Fruit fly (Drosophila melanogaster): ENCODE data around the gene CG42481.

Gene CG42481

DNA sequence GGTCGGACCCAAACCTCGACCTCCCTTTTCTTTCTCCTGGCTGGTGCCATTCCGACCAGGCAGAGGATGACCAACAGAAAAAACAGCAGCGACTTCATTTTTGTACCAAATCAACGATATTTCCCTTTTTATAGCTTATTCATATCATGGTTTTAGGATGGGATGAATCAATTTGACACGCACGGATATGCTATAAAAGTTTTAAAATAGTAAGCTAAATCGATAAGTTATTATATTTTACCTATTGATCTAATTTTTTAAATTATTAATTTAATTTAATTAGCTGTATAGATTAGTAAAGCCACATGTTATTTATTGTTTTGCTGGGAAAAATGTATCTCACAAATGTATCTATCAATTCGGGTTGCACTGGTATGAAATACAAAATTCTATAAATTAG lies at the start of gene CG42481:
Gene CG42481 (minus strand): TSS at position 101 of the 400 bp plus-strand sequence.
- TF ChIP-seq sim (GFP tag; IDR thresholded peaks at IDR 0.05) (no peak), Hr3 (GFP tag; optimal IDR thresholded peaks at IDR 0.05) (no peak), CG3407 (GFP tag; optimal IDR thresholded peaks at IDR 0.05) (no peak), vfl (GFP tag; optimal IDR thresholded peaks at IDR 0.05) (no peak), pros (GFP tag; optimal IDR thresholded peaks at IDR 0.05) (no peak), CG5953 (GFP tag; IDR thresholded peaks at IDR 0.05) (no peak), CG34224 (GFP tag; IDR thresholded peaks at IDR 0.05; ENCODE audit: partially characterized antibody) (no peak), Chrac-16 (GFP tag; optimal IDR thresholded peaks at IDR 0.05) (no peak), CG5180 (GFP tag; optimal IDR thresholded peaks at IDR 0.05) (no peak)

DNA sequence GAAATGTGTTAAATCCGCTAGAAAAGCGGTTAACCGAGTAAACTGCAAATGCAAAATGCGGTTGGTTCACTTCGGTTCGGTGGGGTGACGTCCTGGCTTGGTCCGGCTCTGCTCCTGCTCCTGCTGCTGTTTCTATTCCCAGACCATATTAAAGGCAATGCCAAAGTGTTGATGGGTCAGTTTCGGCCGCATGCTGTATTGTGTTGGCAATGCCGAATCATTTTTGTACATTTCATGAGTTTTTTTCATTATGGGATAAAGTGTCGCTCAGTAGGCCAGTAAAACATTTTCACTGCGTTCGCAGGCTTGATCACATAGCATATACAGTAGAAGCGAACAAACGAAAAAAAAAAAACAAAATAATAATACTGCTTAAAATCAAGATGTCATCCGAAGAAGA lies 30.0 kb upstream of the CG42481 start, which contains the start of gene CG14113:
Gene CG14113 (plus strand): TSS at position 301 of the 400 bp plus-strand sequence.
- TF ChIP-seq salm (tag; optimal IDR thresholded peaks at IDR 0.05), result no peak
- TF ChIP-seq CG17568 (GFP tag; optimal IDR thresholded peaks at IDR 0.05), result no peak
- no peak for TF ChIP-seq kay (GFP tag; optimal IDR thresholded peaks at IDR 0.05)

DNA sequence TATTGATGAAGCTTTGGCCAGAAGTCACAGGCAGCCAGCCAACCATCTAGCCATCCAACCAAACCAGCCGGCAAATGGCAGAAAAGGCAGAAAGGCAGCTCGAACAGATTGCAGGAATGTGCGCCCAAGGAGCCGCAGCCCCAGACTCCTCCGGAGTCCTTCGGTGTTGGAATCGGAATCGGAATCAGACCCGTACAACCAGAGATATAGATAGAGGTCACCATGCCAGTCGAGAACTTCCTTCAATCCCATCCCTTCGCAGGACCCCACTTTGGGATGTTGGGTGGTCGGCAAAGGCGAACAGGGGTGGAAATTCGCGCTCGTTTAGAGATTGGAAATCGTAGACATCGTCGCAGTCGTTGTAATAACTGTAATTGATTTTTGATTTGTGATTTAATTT lies 13.4 kb upstream of the CG42481 start:
- 0 out of 2 replicates have a peak, but pooled peaks have one; percentile 24 for TF ChIP-seq sens-2 (GFP tag; IDR thresholded peaks at IDR 0.05)
- TF ChIP-seq ERR (GFP tag; optimal IDR thresholded peaks at IDR 0.05), result no peak
- TF ChIP-seq CG13894 (tag; optimal IDR thresholded peaks at IDR 0.05), result peak; percentile 91
- TF ChIP-seq Ets65A (GFP tag), result peak; percentile 3

DNA sequence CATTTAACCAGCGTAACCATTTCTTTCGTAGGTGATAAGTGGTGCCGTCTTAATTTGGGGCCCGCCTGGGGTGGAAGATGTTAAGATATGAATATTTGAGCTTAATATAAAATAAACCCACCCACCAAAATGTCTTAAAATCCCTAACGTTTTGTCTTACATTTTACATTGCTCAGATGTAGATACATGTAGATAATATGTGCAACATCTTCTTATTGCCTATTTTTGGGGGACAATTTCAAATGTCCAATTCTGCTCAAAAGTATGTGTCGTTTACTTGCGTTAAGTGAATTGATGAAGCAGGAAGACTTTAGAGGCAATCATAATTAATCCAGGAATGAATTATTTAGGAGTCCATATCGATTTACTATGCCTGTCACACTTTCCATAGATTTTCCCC lies 3.0 kb upstream of the CG42481 start:
- TF ChIP-seq CTCF (GFP tag; optimal IDR thresholded peaks at IDR 0.05), result peak; percentile 69
- TF ChIP-seq knrl (GFP tag; IDR thresholded peaks at IDR 0.05; ENCODE audit: partially characterized antibody), result peak; percentile 39; the same call in 2 of the 3 replicates
- TF ChIP-seq hb (GFP tag; IDR thresholded peaks at IDR 0.05; ENCODE audit: partially characterized antibody), result no peak
- peak; percentile 16 for TF ChIP-seq CG11504 (tag; optimal IDR thresholded peaks at IDR 0.05)
- no peak for TF ChIP-seq CG9437 (GFP tag; optimal IDR thresholded peaks at IDR 0.05)
- TF ChIP-seq Med (GFP tag), result peak; percentile 6
- peak; percentile 11; the same call in 1 of the 3 replicates for TF ChIP-seq zen2 (GFP tag; IDR thresholded peaks at IDR 0.05; ENCODE audit: partially characterized antibody)
- peak; percentile 57; the same call in 2 of the 3 replicates for TF ChIP-seq CG6791 (GFP tag; IDR thresholded peaks at IDR 0.05; ENCODE audit: partially characterized antibody)
- TF ChIP-seq amos (GFP tag; IDR thresholded peaks at IDR 0.05; ENCODE audit: partially characterized antibody), result peak; percentile 59
- no peak for TF ChIP-seq prd (optimal IDR thresholded peaks at IDR 0.05)
- no peak for TF ChIP-seq prd (GFP tag; IDR thresholded peaks at IDR 0.05)
- TF ChIP-seq stwl (tag; optimal IDR thresholded peaks at IDR 0.05), result peak; percentile 67
- peak; percentile 16; the same call in 1 of the 2 replicates for TF ChIP-seq CG17612 (GFP tag; IDR thresholded peaks at IDR 0.05)
- 0 out of 3 replicates have a peak, but pooled peaks have one; percentile 50 for TF ChIP-seq CG2199 (GFP tag; IDR thresholded peaks at IDR 0.05)
- TF ChIP-seq CG3407 (GFP tag; optimal IDR thresholded peaks at IDR 0.05), result no peak
- no peak for TF ChIP-seq fd96Cb (tag; optimal IDR thresholded peaks at IDR 0.05)

DNA sequence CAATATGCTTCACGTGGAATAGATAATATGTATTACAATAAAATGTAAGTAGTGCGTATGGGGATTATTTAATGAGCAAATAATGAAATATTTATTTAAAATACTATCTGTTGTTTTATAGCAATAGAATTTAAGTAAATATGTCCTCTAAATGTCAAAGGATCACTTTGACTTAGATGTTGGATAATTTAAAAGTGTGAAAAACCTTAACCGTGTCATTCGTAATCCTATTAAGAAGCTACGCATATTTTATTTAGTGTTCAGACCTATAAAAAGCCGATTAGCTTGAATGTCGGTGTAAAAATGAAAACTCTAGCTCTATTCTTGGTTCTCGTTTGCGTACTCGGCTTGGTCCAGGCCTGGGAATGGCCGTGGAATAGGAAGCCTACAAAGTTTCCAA lies 2.5 kb upstream of the CG42481 start, which contains the start of gene SP:
Gene SP (plus strand): TSS at position 301 of the 400 bp plus-strand sequence.
- TF ChIP-seq CG17359 (tag; optimal IDR thresholded peaks at IDR 0.05) (no peak), CG6689 (GFP tag; IDR thresholded peaks at IDR 0.05) (no peak), Sry-β (GFP tag; optimal IDR thresholded peaks at IDR 0.05) (no peak), disco-r (GFP tag; optimal IDR thresholded peaks at IDR 0.05) (no peak), crc (GFP tag; optimal IDR thresholded peaks at IDR 0.05) (no peak), CG7786 (GFP tag; optimal IDR thresholded peaks at IDR 0.05) (no peak), CG7372 (GFP tag; IDR thresholded peaks at IDR 0.05) (no peak), Hand (GFP tag; optimal IDR thresholded peaks at IDR 0.05) (no peak), sob (GFP tag; IDR thresholded peaks at IDR 0.05) (no peak), tx (GFP tag; optimal IDR thresholded peaks at IDR 0.05) (no peak), Atf-2 (GFP tag; optimal IDR thresholded peaks at IDR 0.05) (no peak), Hmr (GFP tag; optimal IDR thresholded peaks at IDR 0.05) (no peak), Spps (tag; optimal IDR thresholded peaks at IDR 0.05) (no peak), Fer3 (tag; optimal IDR thresholded peaks at IDR 0.05) (no peak), Atf3 (GFP tag; optimal IDR thresholded peaks at IDR 0.05) (no peak), Kr (GFP tag; optimal IDR thresholded peaks at IDR 0.05) (no peak)
